Fruit fly (Drosophila melanogaster): ENCODE data around the gene Tcs5.

Gene Tcs5

dm6 chr3L:5184860-5185639 lies 45.9 kb upstream of the Tcs5 start (continued):
- TF ChIP-seq dysf (GFP tag; IDR thresholded peaks at IDR 0.05) (peak; percentile 62; the same call in 2 of the 3 replicates), CG2129 (GFP tag; IDR thresholded peaks at IDR 0.05; ENCODE audit: partially characterized antibody) (peak; percentile 15; the same call in 1 of the 2 replicates), scrt (GFP tag; optimal IDR thresholded peaks at IDR 0.05) (no peak), D19B (GFP tag; optimal IDR thresholded peaks at IDR 0.05) (peak; percentile 1), CG14667 (GFP tag; IDR thresholded peaks at IDR 0.05) (0 out of 2 replicates have a peak, but pooled peaks have one; percentile 17), gsb-n (tag; optimal IDR thresholded peaks at IDR 0.05) (no peak), HLH54F (GFP tag; optimal IDR thresholded peaks at IDR 0.05) (peak; percentile 70), HmgD (GFP tag; optimal IDR thresholded peaks at IDR 0.05) (no peak), unpg (GFP tag; optimal IDR thresholded peaks at IDR 0.05) (peak; percentile 20), CG15696 (tag; optimal IDR thresholded peaks at IDR 0.05) (no peak), CG10431 (GFP tag; optimal IDR thresholded peaks at IDR 0.05) (no peak), Elba2 (GFP tag; optimal IDR thresholded peaks at IDR 0.05) (no peak), usp (GFP tag; optimal IDR thresholded peaks at IDR 0.05) (no peak), caup (GFP tag; optimal IDR thresholded peaks at IDR 0.05; ENCODE audit: severe bottlenecking) (peak; percentile 36), CG9215 (GFP tag; IDR thresholded peaks at IDR 0.05) (peak; percentile 58), Dbx (GFP tag; IDR thresholded peaks at IDR 0.05) (0 out of 3 replicates have a peak, but pooled peaks have one; percentile 25), CG9817 (tag; optimal IDR thresholded peaks at IDR 0.05) (peak; percentile 24), phol (tag; optimal IDR thresholded peaks at IDR 0.05) (peak; percentile 69), CG2199 (GFP tag; IDR thresholded peaks at IDR 0.05) (no peak), Hey (tag; optimal IDR thresholded peaks at IDR 0.05) (no peak), Gsc (GFP tag; IDR thresholded peaks at IDR 0.05) (no peak), CG12236 (GFP tag; optimal IDR thresholded peaks at IDR 0.05) (peak; percentile 30), CG13296 (GFP tag; optimal IDR thresholded peaks at IDR 0.05) (no peak)

- TF ChIP-seq CG10431 (GFP tag; optimal IDR thresholded peaks at IDR 0.05) (no peak), CG17385 (GFP tag; optimal IDR thresholded peaks at IDR 0.05) (no peak), abd-A (tag; optimal IDR thresholded peaks at IDR 0.05) (peak; percentile 12), Deaf1 (tag; optimal IDR thresholded peaks at IDR 0.05) (peak; percentile 41), Atf3 (GFP tag; optimal IDR thresholded peaks at IDR 0.05) (no peak), psq (GFP tag; optimal IDR thresholded peaks at IDR 0.05) (peak; percentile 55), sens (GFP tag) (peak; percentile 76), CG8290 (GFP tag; optimal IDR thresholded peaks at IDR 0.05) (no peak), CG8290 (tag; optimal IDR thresholded peaks at IDR 0.05) (peak in 1 of 2 experiments; percentile 25), CG31365 (tag; optimal IDR thresholded peaks at IDR 0.05) (peak; percentile 4), CG4360 (GFP tag; IDR thresholded peaks at IDR 0.05) (peak; percentile 75), E2f1 (GFP tag; IDR thresholded peaks at IDR 0.05) (0 out of 2 replicates have a peak, but pooled peaks have one; percentile 6), Med (GFP tag) (peak; percentile 69), ase (GFP tag; IDR thresholded peaks at IDR 0.05) (no peak), Jarid2 (GFP tag; optimal IDR thresholded peaks at IDR 0.05) (peak; percentile 77), luna (GFP tag; optimal IDR thresholded peaks at IDR 0.05) (no peak), Stat92E (GFP tag; optimal IDR thresholded peaks at IDR 0.05) (peak in 1 of 3 experiments; percentile 8), crp (GFP tag; optimal IDR thresholded peaks at IDR 0.05) (peak in 1 of 2 experiments; percentile 49), lbe (GFP tag; optimal IDR thresholded peaks at IDR 0.05) (peak; percentile 9), inv (GFP tag; IDR thresholded peaks at IDR 0.05; ENCODE audit: partially characterized antibody) (no peak), CG12769 (tag; optimal IDR thresholded peaks at IDR 0.05) (peak; percentile 80), CG5245 (GFP tag; optimal IDR thresholded peaks at IDR 0.05) (no peak), rib (GFP tag; IDR thresholded peaks at IDR 0.05) (no peak), cg (GFP tag; optimal IDR thresholded peaks at IDR 0.05) (peak; percentile 46), chinmo (GFP tag; IDR thresholded peaks at IDR 0.05; ENCODE audit: partially characterized antibody) (peak; percentile 77; the same call in 2 of the 4 replicates), slp2 (GFP tag; optimal IDR thresholded peaks at IDR 0.05) (no peak)
These were observed 45.3 kb upstream of the Tcs5 start for dm6 chr3L:5184502-5184859.

All from whole organism, embryonic.